Fruit fly (Drosophila melanogaster) ovary, adult (tissue): ENCODE results near the gene CG2909.
A peak's percentile ranks its signal among the peaks of the same experiment; 100 is the strongest.

Source experiments
- CG17801 ChIP-seq: fragments of 200-800 bp; optimal IDR thresholded peaks from 2 replicates; lab custom pipeline; 2019; ENCODE audit warnings: missing biosample characterization, mild to moderate bottlenecking, missing genetic modification characterization, moderate library complexity; ENCODE audit not compliant: partially characterized antibody

CG2909 gene

DNA sequence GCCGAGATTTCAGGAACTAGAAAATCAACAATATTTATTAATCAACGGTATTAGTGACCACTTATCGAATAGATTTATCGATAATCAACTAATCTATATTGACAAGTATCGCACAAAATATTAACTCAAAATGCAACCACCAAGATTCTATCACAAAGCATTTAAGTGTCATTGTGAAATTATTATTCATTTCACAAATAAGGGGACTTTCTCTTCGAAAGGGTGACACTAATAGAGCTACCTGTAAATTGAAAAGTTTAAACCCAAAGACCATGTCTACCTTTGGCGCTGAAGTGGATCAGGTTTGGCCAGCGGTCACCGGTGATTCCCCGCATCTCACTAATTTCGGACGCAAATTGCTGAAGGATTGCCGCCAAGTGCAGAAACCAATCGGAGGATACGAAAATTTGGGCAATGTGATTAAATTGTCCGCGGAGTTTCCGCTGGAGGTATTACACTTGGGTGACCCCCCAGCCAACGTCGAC is at the start of gene CG2909:
Gene CG2909 (plus strand): TSS at position 119 of the 485 bp plus-strand sequence.
- TF ChIP-seq CG17801 (GFP tag; lab: Kevin White, UChicago) = no peak

dm6 chrX:10289935-10290760 is 36.1 kb upstream of the CG2909 start:
- TF ChIP-seq CG17801 (GFP tag; lab: Kevin White, UChicago) = no peak

DNA sequence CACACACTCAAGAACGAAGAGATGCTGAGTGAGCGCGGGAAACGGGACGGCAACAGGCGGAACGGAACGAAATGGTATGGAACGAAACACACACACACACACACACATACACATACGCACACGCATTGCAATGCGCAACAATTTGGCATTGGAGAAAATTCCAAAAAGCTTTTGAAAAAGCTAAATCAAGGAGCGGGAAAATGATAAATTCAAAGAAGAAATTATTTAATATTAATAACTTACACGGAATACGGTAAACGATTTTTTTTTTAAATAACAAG is 35.6 kb upstream of the CG2909 start:
- no peak for TF ChIP-seq CG17801 (GFP tag; lab: Kevin White, UChicago)

- no peak for TF ChIP-seq CG17801 (GFP tag; lab: Kevin White, UChicago)
Observed at dm6 chrX:10300140-10300539, 26.1 kb upstream of the CG2909 start.

dm6 chrX:10307955-10308354 is 18.3 kb upstream of the CG2909 start:
- TF ChIP-seq CG17801 (GFP tag; lab: Kevin White, UChicago) = no peak

- TF ChIP-seq CG17801 (GFP tag; lab: Kevin White, UChicago) = no peak
Observed at dm6 chrX:10308996-10309395, 17.3 kb upstream of the CG2909 start.

dm6 chrX:10318416-10318961 is 7.8 kb upstream of the CG2909 start:
- TF ChIP-seq CG17801 (GFP tag; lab: Kevin White, UChicago) = no peak

- TF ChIP-seq CG17801 (GFP tag; lab: Kevin White, UChicago) = peak; percentile 39
Observed at dm6 chrX:10318962-10319571, 7.2 kb upstream of the CG2909 start.

dm6 chrX:10320425-10320978 is 5.8 kb upstream of the CG2909 start:
- TF ChIP-seq CG17801 (GFP tag; lab: Kevin White, UChicago) = no peak

DNA sequence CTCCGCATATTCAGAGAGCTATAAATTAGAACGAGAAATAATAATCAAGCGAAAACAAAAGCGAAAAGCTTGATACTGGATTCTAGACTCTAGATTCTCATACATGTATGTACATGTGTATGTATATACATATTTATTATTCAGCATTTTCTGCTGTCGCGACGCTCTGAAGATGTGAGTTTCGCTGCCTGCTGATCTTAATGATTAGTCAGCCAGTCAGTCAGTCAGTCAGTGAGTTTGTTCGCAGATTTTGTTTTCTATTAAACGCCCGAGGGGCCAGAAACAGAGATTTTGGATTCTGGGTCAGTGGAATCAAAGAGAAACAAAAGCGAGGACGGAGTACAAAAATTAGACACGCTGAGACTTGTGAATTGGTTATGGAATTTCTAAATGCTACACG is 4.0 kb upstream of the CG2909 start:
- no peak for TF ChIP-seq CG17801 (GFP tag; lab: Kevin White, UChicago)

dm6 chrX:10324836-10325566 is 1.3 kb upstream of the CG2909 start:
- no peak for TF ChIP-seq CG17801 (GFP tag; lab: Kevin White, UChicago)

DNA sequence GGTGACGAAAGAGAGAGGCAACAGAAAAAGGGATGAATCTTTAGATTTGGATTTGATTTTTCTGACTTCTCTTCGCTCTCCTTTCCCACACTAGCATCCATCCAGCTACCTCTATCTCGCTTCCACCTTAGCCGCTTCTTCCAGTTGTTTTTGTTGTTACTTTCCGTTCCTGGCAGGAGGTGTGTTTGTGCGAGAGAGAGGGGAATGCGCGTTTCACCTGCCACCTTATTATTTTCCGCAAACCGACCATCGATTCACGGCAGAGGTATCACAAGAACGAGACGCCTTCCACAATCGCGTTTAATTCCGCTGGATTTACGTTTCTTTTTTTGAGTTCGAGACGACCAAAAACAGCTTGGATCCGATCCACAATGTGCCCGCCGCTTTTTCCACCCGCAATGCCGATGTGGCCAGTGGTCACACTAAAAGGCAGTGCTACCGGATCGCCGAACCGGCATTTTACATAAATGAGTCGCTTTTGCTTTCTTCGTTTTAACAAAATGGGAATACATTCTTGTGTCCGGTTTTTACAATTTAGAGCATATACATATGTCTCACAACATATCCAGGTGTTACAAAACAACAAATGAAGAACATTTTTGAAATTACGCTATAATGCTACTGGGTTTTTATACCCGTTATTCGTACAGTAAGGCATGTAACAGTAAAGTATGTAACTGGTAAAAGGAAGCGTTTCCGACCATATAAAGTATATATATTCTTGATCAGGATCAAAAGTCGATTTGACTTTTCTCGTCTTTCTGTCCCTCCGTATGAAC is 508 bp upstream of the CG2909 start, which contains the start of gene alpha-Man-Ia:
Gene alpha-Man-Ia (minus strand): TSS at position 392 of the 779 bp plus-strand sequence.
- no peak for TF ChIP-seq CG17801 (GFP tag; lab: Kevin White, UChicago)

DNA sequence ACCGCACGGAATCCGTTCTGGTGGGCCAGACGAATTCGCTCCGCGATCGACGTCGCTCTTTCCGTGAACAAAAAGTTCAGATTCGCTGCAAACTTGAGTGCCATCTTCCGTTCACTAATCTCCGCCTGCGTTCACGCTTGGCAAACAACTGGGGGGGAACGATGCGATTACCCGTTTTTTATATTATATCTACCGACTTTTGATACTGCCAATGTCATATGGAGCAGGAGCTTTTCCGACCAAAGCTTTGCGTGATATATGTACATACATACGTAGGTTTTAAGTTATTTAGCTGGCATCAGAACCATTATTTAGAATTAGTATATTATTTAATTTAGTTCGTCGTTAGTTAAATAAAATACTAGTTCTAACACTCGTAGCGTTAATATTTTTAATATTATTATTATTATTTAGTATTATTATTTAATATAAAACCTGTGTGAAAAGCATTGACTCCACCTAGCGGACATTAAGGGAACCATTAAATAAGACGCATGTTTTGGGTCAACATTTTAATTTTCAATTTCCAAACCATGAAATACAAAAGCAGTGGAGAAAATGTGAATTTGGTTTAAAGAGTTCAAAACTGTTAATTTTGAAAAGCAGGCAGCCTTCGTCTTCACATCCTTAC is 3.5 kb downstream of the CG2909 start, which contains the start of gene Gip:
Gene Gip (minus strand): TSS at position 214 of the 631 bp plus-strand sequence.
- peak; percentile 81 for TF ChIP-seq CG17801 (GFP tag; lab: Kevin White, UChicago)
